Worm (Caenorhabditis elegans): ENCODE results near the gene Y37D8A.6.

Gene Y37D8A.6

DNA sequence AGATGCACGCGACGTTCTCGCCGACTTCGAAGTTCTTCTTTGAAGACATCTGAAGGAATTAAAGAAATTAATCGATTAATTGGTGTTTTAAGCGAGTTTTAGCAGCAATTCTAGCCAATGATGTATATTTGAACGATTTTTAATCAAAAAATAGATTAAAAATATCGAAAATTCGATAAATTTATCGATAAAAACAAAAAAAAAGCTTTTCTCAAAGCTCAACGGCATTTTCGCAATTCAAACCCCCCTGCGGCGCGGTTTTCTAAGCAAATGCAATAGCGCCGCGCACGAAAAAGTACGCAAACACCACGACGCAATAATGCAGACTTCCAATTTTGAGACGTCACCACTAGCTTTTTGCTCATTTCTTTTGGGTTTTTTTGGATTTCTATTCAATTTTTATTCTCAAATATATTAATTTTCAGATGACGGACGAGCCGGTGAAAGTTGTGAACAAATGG is 4.5 kb upstream of the Y37D8A.6 start, which contains the start of the genes mrg-1 and spcs-2 (continued):
- TF ChIP-seq grh-1 (GFP tag; IDR thresholded peaks at IDR 0.05): peak; percentile 78
- peak in 1 of 2 experiments; percentile 92 for TF ChIP-seq ztf-11 (tag; optimal IDR thresholded peaks at IDR 0.05)
- no peak for TF ChIP-seq egl-27 (tag; optimal IDR thresholded peaks at IDR 0.05)
- no peak for TF ChIP-seq Y116A8C.19 (tag; optimal IDR thresholded peaks at IDR 0.05; ENCODE audit: borderline replicate concordance)
- TF ChIP-seq fkh-4 (tag; optimal IDR thresholded peaks at IDR 0.05; ENCODE audit: borderline replicate concordance): peak; percentile 39
- TF ChIP-seq C16A3.4 (tag; optimal IDR thresholded peaks at IDR 0.05): peak; percentile 93
- peak; percentile 99 for TF ChIP-seq F16B12.6 (tag; optimal IDR thresholded peaks at IDR 0.05)
- TF ChIP-seq hpl-2 (GFP tag; optimal IDR thresholded peaks at IDR 0.05): peak; percentile 74
- TF ChIP-seq lin-14 (GFP tag; optimal IDR thresholded peaks at IDR 0.05): peak; percentile 87
- no peak for TF ChIP-seq ceh-63 (GFP tag; optimal IDR thresholded peaks at IDR 0.05)
- peak; percentile 96 for TF ChIP-seq rnt-1 (tag; optimal IDR thresholded peaks at IDR 0.05)
- TF ChIP-seq fkh-8 (tag; optimal IDR thresholded peaks at IDR 0.05): peak; percentile 87
- TF ChIP-seq nhr-28 (tag; optimal IDR thresholded peaks at IDR 0.05): no peak
- TF ChIP-seq tlp-1 (tag; optimal IDR thresholded peaks at IDR 0.05): no peak
- no peak for TF ChIP-seq efl-3 (GFP tag; optimal IDR thresholded peaks at IDR 0.05)
- peak; percentile 69 for TF ChIP-seq lin-39 (tag; optimal IDR thresholded peaks at IDR 0.05)
- TF ChIP-seq aha-1 (tag; optimal IDR thresholded peaks at IDR 0.05): peak; percentile 26
- no peak for TF ChIP-seq nhr-12 (tag; optimal IDR thresholded peaks at IDR 0.05)
- TF ChIP-seq nhr-71 (tag; optimal IDR thresholded peaks at IDR 0.05): peak; percentile 94
- peak; percentile 97 for TF ChIP-seq xbp-1 (tag; optimal IDR thresholded peaks at IDR 0.05)
- TF ChIP-seq C04F5.9 (tag; optimal IDR thresholded peaks at IDR 0.05): peak; percentile 80
- TF ChIP-seq elt-3 (tag; optimal IDR thresholded peaks at IDR 0.05): peak in 3 of 6 experiments; percentile 33 to 62 (median 59)
- TF ChIP-seq unc-86 (tag; optimal IDR thresholded peaks at IDR 0.05): peak; percentile 91
- TF ChIP-seq nhr-77 (tag; optimal IDR thresholded peaks at IDR 0.05): peak; percentile 73
- TF ChIP-seq lsy-2 (tag; optimal IDR thresholded peaks at IDR 0.05): peak; percentile 91 to 93
- TF ChIP-seq dpl-1 (GFP tag; optimal IDR thresholded peaks at IDR 0.05): peak; percentile 80 to 89 (median 87)
- peak; percentile 78 for TF ChIP-seq sox-4 (tag; optimal IDR thresholded peaks at IDR 0.05)
- TF ChIP-seq nhr-85 (tag): peak; percentile 88
- TF ChIP-seq ceh-8 (GFP tag; optimal IDR thresholded peaks at IDR 0.05): peak; percentile 70
- TF ChIP-seq lin-13 (GFP tag; optimal IDR thresholded peaks at IDR 0.05): peak; percentile 88
- TF ChIP-seq unc-98 (GFP tag; IDR thresholded peaks at IDR 0.05): peak; percentile 45; the same call in 1 of the 2 replicates
- TF ChIP-seq pqm-1 (tag; optimal IDR thresholded peaks at IDR 0.05): no peak
- TF ChIP-seq snpc-4 (tag; optimal IDR thresholded peaks at IDR 0.05): peak; percentile 70
- no peak for TF ChIP-seq hlh-4 (tag; optimal IDR thresholded peaks at IDR 0.05)
- peak; percentile 84 for TF ChIP-seq lir-3 (tag; optimal IDR thresholded peaks at IDR 0.05; ENCODE audit: poor library complexity)
- no peak for TF ChIP-seq blmp-1 (tag; optimal IDR thresholded peaks at IDR 0.05)
- peak; percentile 76 for TF ChIP-seq egl-13 (tag; optimal IDR thresholded peaks at IDR 0.05)
- no peak for TF ChIP-seq pag-3 (tag; optimal IDR thresholded peaks at IDR 0.05; ENCODE audit: borderline replicate concordance, insufficient read depth)
- TF ChIP-seq nhr-47 (tag; optimal IDR thresholded peaks at IDR 0.05): peak; percentile 93
- TF ChIP-seq isw-1 (GFP tag; IDR thresholded peaks at IDR 0.05): peak; percentile 84
- TF ChIP-seq dsc-1 (tag; optimal IDR thresholded peaks at IDR 0.05): peak; percentile 87
- no peak for TF ChIP-seq ces-1 (GFP tag; optimal IDR thresholded peaks at IDR 0.05)
- TF ChIP-seq nhr-237 (tag; optimal IDR thresholded peaks at IDR 0.05): peak; percentile 61
- no peak for TF ChIP-seq ets-5 (GFP tag; IDR thresholded peaks at IDR 0.05)
- TF ChIP-seq ama-1 (optimal IDR thresholded peaks at IDR 0.05): no peak
- peak; percentile 88 for TF ChIP-seq nhr-19 (GFP tag; conservative IDR thresholded peaks at IDR 0.05)
- TF ChIP-seq nhr-11 (tag; optimal IDR thresholded peaks at IDR 0.05): no peak
- TF ChIP-seq vab-15 (tag; optimal IDR thresholded peaks at IDR 0.05): no peak
- peak; percentile 66 for TF ChIP-seq ceh-88 (GFP tag; IDR thresholded peaks at IDR 0.05)
- TF ChIP-seq ztf-4 (tag; optimal IDR thresholded peaks at IDR 0.05): peak; percentile 74
- peak; percentile 11 for TF ChIP-seq aly-2 (tag; optimal IDR thresholded peaks at IDR 0.05)
- TF ChIP-seq alr-1 (tag; optimal IDR thresholded peaks at IDR 0.05; ENCODE audit: borderline replicate concordance): no peak

All from whole organism, L1 larva.